Worm (Caenorhabditis elegans) whole organism, L3 larva: Measurements from ENCODE around the gene T24E12.10.
A peak's percentile ranks its signal among the peaks of the same experiment; 100 is the strongest.

Source experiments
- R02D3.7 ChIP-seq: fragments of 150-350 bp; optimal IDR thresholded peaks from 2 replicates; lab custom pipeline; 2014; ENCODE audit warnings: missing biosample characterization, missing genetic modification characterization
- ZK546.5 ChIP-seq: sonication (generic microtip); optimal IDR thresholded peaks from 2 replicates; lab custom pipeline; 2017; ENCODE audit warnings: missing biosample characterization, missing genetic modification characterization
- aly-2 ChIP-seq: fragments of 150-350 bp; optimal IDR thresholded peaks from 2 replicates; lab custom pipeline; 2014; ENCODE audit warnings: missing biosample characterization, missing genetic modification characterization
- ceh-28 ChIP-seq: fragments of 150-350 bp; optimal IDR thresholded peaks from 2 replicates; lab custom pipeline; 2014; ENCODE audit warnings: missing biosample characterization, missing genetic modification reagents, missing genetic modification characterization
- ceh-82 ChIP-seq: fragments of 150-350 bp; optimal IDR thresholded peaks from 2 replicates; lab custom pipeline; 2014; ENCODE audit warnings: missing biosample characterization, missing genetic modification characterization
- ceh-9 ChIP-seq: sonication (generic microtip); optimal IDR thresholded peaks from 2 replicates; lab custom pipeline; 2018; ENCODE audit warnings: missing biosample characterization, missing genetic modification characterization
- daf-12 ChIP-seq: fragments of 150-350 bp; optimal IDR thresholded peaks from 2 replicates; lab custom pipeline; 2014; ENCODE audit warnings: missing biosample characterization, missing genetic modification reagents, missing genetic modification characterization
- egl-5 ChIP-seq: fragments of 150-350 bp; optimal IDR thresholded peaks from 2 replicates; lab custom pipeline; 2017; ENCODE audit warnings: missing biosample characterization, missing genetic modification reagents, missing genetic modification characterization, inconsistent platforms
- elt-1 ChIP-seq: fragments of 150-350 bp; optimal IDR thresholded peaks from 2 replicates; lab custom pipeline; 2014; ENCODE audit warnings: missing biosample characterization, missing genetic modification characterization
- elt-2 ChIP-seq: sonication (generic microtip); optimal IDR thresholded peaks from 2 replicates; lab custom pipeline; 2016; ENCODE audit warnings: missing genetic modification reagents, mild to moderate bottlenecking, missing genetic modification characterization, missing compliant biosample characterization
- elt-3 ChIP-seq, 3 experiments: fragments of 150-350 bp in 1 of 3; sonication (generic microtip) in 2 of 3; optimal IDR thresholded peaks; 2 replicates in 2 of 3; 4 replicates in 1 of 3; lab custom pipeline; 2014 to 2017; ENCODE audit warnings: missing biosample characterization in 3 of 3, missing genetic modification characterization in 3 of 3
- eor-1 ChIP-seq, 2 experiments: fragments of 150-350 bp; optimal IDR thresholded peaks; 2 replicates each; lab custom pipeline; 2014 to 2018; ENCODE audit warnings: missing biosample characterization in 2 of 2, missing genetic modification characterization in 2 of 2
- fkh-10 ChIP-seq: sonication (generic microtip); optimal IDR thresholded peaks from 2 replicates; lab custom pipeline; 2017; ENCODE audit warnings: missing biosample characterization, missing genetic modification reagents, missing genetic modification characterization
- fkh-2 ChIP-seq: fragments of 150-350 bp; optimal IDR thresholded peaks from 2 replicates; lab custom pipeline; 2014; ENCODE audit warnings: missing biosample characterization, missing genetic modification reagents, missing genetic modification characterization
- hmg-11 ChIP-seq: sonication (generic microtip); optimal IDR thresholded peaks from 2 replicates; lab custom pipeline; 2016; ENCODE audit warnings: missing genetic modification characterization, missing compliant biosample characterization
- jun-1 ChIP-seq: fragments of 150-350 bp; optimal IDR thresholded peaks from 2 replicates; lab custom pipeline; 2014; ENCODE audit warnings: missing biosample characterization, missing genetic modification reagents, missing genetic modification characterization
- lin-15B ChIP-seq: fragments of 150-350 bp; optimal IDR thresholded peaks from 2 replicates; lab custom pipeline; 2014; ENCODE audit warnings: missing biosample characterization, missing genetic modification characterization
- lin-39 ChIP-seq: fragments of 150-350 bp; optimal IDR thresholded peaks from 2 replicates; lab custom pipeline; 2018; ENCODE audit warnings: missing biosample characterization, missing genetic modification reagents, missing genetic modification characterization
- lsy-12 ChIP-seq: sonication (generic microtip); optimal IDR thresholded peaks from 2 replicates; lab custom pipeline; 2016; ENCODE audit warnings: mild to moderate bottlenecking, missing genetic modification characterization, missing compliant biosample characterization
- mdl-1 ChIP-seq: fragments of 150-350 bp; optimal IDR thresholded peaks from 2 replicates; lab custom pipeline; 2014; ENCODE audit warnings: missing biosample characterization, missing genetic modification characterization
- mml-1 ChIP-seq: fragments of 150-350 bp; sonication (generic microtip); optimal IDR thresholded peaks from 3 replicates; lab custom pipeline; 2014; ENCODE audit warnings: missing biosample characterization, missing genetic modification characterization
- nfya-1 ChIP-seq: sonication (generic microtip); optimal IDR thresholded peaks from 2 replicates; lab custom pipeline; 2017; ENCODE audit warnings: missing genetic modification characterization, mild to moderate bottlenecking, missing compliant biosample characterization, antibody characterized with exemption, moderate library complexity; ENCODE audit not compliant: insufficient read depth
- nhr-11 ChIP-seq: fragments of 150-350 bp; optimal IDR thresholded peaks from 2 replicates; lab custom pipeline; 2014; ENCODE audit warnings: missing biosample characterization, missing genetic modification characterization
- nhr-12 ChIP-seq: fragments of 150-350 bp; optimal IDR thresholded peaks from 2 replicates; lab custom pipeline; 2014; ENCODE audit warnings: missing biosample characterization, missing genetic modification characterization
- nhr-23 ChIP-seq: fragments of 150-350 bp; optimal IDR thresholded peaks from 2 replicates; lab custom pipeline; 2014; ENCODE audit warnings: missing biosample characterization, missing genetic modification reagents, missing genetic modification characterization
- nhr-237 ChIP-seq: fragments of 150-350 bp; optimal IDR thresholded peaks from 2 replicates; lab custom pipeline; 2014; ENCODE audit warnings: missing biosample characterization, missing genetic modification characterization
- nhr-25 ChIP-seq: sonication (generic microtip); optimal IDR thresholded peaks from 2 replicates; lab custom pipeline; 2017; ENCODE audit warnings: missing biosample characterization, missing genetic modification characterization
- nhr-28 ChIP-seq: fragments of 150-350 bp; optimal IDR thresholded peaks from 2 replicates; lab custom pipeline; 2014; ENCODE audit warnings: missing biosample characterization, missing genetic modification characterization
- nhr-43 ChIP-seq: sonication (generic microtip); optimal IDR thresholded peaks from 2 replicates; lab custom pipeline; 2016; ENCODE audit warnings: mild to moderate bottlenecking, missing genetic modification characterization, missing compliant biosample characterization; ENCODE audit not compliant: poor library complexity, severe bottlenecking
- nhr-67 ChIP-seq: fragments of 150-350 bp; optimal IDR thresholded peaks from 2 replicates; lab custom pipeline; 2014; ENCODE audit warnings: missing biosample characterization, missing genetic modification characterization
- nhr-76 ChIP-seq: fragments of 150-350 bp; sonication (generic microtip); optimal IDR thresholded peaks from 5 replicates; lab custom pipeline; 2014; ENCODE audit warnings: missing biosample characterization, missing genetic modification characterization
- nhr-77 ChIP-seq: fragments of 150-350 bp; optimal IDR thresholded peaks from 2 replicates; lab custom pipeline; 2014; ENCODE audit warnings: missing biosample characterization, missing genetic modification characterization
- pha-4 ChIP-seq: fragments of 150-350 bp; optimal IDR thresholded peaks from 2 replicates; lab custom pipeline; 2014; ENCODE audit warnings: missing biosample characterization, missing genetic modification reagents, missing genetic modification characterization
- pqm-1 ChIP-seq: fragments of 150-350 bp; optimal IDR thresholded peaks from 2 replicates; lab custom pipeline; 2017; ENCODE audit warnings: missing biosample characterization, missing genetic modification characterization, inconsistent platforms
- sea-2 ChIP-seq: fragments of 150-350 bp; sonication (generic microtip); optimal IDR thresholded peaks from 4 replicates; lab custom pipeline; 2014; ENCODE audit warnings: missing biosample characterization, missing genetic modification reagents, missing genetic modification characterization
- snpc-4 ChIP-seq: fragments of 150-350 bp; optimal IDR thresholded peaks from 2 replicates; lab custom pipeline; 2014; ENCODE audit warnings: missing biosample characterization, missing genetic modification characterization
- tbx-2 ChIP-seq: sonication (generic microtip); optimal IDR thresholded peaks from 2 replicates; lab custom pipeline; 2016; ENCODE audit warnings: mild to moderate bottlenecking, missing genetic modification characterization, missing compliant biosample characterization
- unc-39 ChIP-seq: sonication (generic microtip); optimal IDR thresholded peaks from 4 replicates; lab custom pipeline; 2017; ENCODE audit warnings: missing biosample characterization, missing genetic modification characterization
- unc-62 ChIP-seq: fragments of 150-350 bp; sonication (generic microtip); optimal IDR thresholded peaks from 4 replicates; lab custom pipeline; 2014; ENCODE audit warnings: missing biosample characterization, missing genetic modification reagents, missing genetic modification characterization
- zag-1 ChIP-seq: fragments of 150-350 bp; optimal IDR thresholded peaks from 2 replicates; lab custom pipeline; 2014; ENCODE audit warnings: missing biosample characterization, missing genetic modification characterization
- ztf-11 ChIP-seq: fragments of 150-350 bp; optimal IDR thresholded peaks from 2 replicates; lab custom pipeline; 2014; ENCODE audit warnings: missing biosample characterization, missing genetic modification characterization
- ztf-4 ChIP-seq: fragments of 150-350 bp; optimal IDR thresholded peaks from 2 replicates; lab custom pipeline; 2014; ENCODE audit warnings: missing biosample characterization, missing genetic modification characterization

Gene T24E12.10

ce11 chrII:3811816-3812332, 38.8 kb upstream of the T24E12.10 start, which contains the start of gene lido-15:
Gene lido-15 (plus strand): TSS chrII:3812282.
- TF ChIP-seq pha-4: peak; percentile 48
- TF ChIP-seq elt-3 (tag; optimal IDR thresholded peaks at IDR 0.05; lab: Kevin White, UChicago): no peak
- TF ChIP-seq hmg-11 (tag; lab: Kevin White, UChicago): no peak
- TF ChIP-seq ceh-9: no peak
- no peak for TF ChIP-seq ZK546.5 (tag; lab: Kevin White, UChicago)

DNA sequence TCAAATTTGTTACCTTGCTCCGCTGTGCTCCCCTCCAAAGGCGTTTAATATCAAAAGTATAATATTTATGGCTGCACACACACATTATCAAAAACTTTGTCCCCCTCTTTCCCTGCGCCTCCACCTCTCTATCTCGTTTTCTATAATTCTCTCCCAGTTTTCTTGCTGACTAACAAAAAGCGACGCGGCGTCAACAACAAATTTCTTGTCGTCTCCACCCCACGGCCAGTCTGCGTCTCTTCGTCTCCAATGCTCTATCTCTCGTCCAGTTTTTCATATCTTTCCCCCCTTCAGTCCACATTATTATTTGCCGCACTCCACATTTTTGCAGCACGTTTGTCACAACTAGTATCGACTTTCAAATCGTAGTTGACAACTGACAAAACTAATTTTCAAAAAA, 37.5 kb upstream of the T24E12.10 start:
- TF ChIP-seq pha-4 (peak; percentile 75), lin-39 (tag; lab: Kevin White, UChicago) (peak; percentile 73), ztf-11 (tag; lab: Kevin White, UChicago) (no peak), elt-2 (tag; lab: Kevin White, UChicago) (peak; percentile 78), lin-15B (peak; percentile 2), mdl-1 (no peak), egl-5 (peak; percentile 7), R02D3.7 (tag; lab: Kevin White, UChicago) (peak; percentile 39), hmg-11 (tag; lab: Kevin White, UChicago) (peak; percentile 57), pqm-1 (tag; lab: Kevin White, UChicago) (peak; percentile 24), nhr-23 (peak; percentile 33), nhr-237 (tag; lab: Kevin White, UChicago) (no peak), nhr-25 (tag; lab: Kevin White, UChicago) (peak; percentile 14), nfya-1 (tag; lab: Kevin White, UChicago) (peak; percentile 53), nhr-11 (tag; lab: Kevin White, UChicago) (no peak), nhr-12 (no peak), fkh-2 (tag; lab: Kevin White, UChicago) (no peak), snpc-4 (tag; lab: Kevin White, UChicago) (peak; percentile 40)

DNA sequence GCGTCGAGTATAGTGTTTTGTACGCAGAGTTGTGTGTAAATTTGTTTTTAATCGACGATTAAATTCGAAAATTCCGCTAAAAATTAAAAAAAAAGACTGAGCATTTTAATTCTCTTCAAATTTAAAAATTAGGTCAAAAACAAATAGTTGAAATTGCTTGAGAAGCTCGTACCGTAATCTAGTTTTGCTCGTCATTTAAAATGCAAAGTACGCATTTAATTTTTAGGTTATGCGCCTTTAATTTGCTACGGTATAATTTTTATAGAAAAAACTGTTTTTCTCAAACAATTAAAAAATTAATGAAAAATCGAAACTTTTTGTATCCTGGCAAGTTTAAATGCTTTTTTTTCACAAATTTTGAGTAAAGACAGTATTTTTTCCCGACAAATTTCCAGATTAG, 35.6 kb upstream of the T24E12.10 start:
- TF ChIP-seq ceh-28 (no peak), nhr-25 (tag; lab: Kevin White, UChicago) (no peak), elt-2 (tag; lab: Kevin White, UChicago) (no peak), eor-1 (tag; optimal IDR thresholded peaks at IDR 0.05; lab: Kevin White, UChicago) (no peak), nhr-237 (tag; lab: Kevin White, UChicago) (no peak), nhr-12 (no peak), egl-5 (no peak), ZK546.5 (tag; lab: Kevin White, UChicago) (no peak), ztf-11 (tag; lab: Kevin White, UChicago) (no peak), unc-39 (tag; lab: Kevin White, UChicago) (no peak), mdl-1 (no peak), nhr-76 (no peak)

ce11 chrII:3808104-3808503, 35.1 kb upstream of the T24E12.10 start, which contains the start of gene F54D10.5:
Gene F54D10.5 (minus strand): TSS chrII:3808177.
- no peak for TF ChIP-seq nhr-28 (tag; lab: Kevin White, UChicago)
- TF ChIP-seq pha-4: no peak
- TF ChIP-seq nhr-11 (tag; lab: Kevin White, UChicago): no peak
- TF ChIP-seq hmg-11 (tag; lab: Kevin White, UChicago): no peak
- peak; percentile 64 for TF ChIP-seq lin-39 (tag; lab: Kevin White, UChicago)
- TF ChIP-seq nhr-12: no peak
- TF ChIP-seq ztf-4 (tag; lab: Kevin White, UChicago): no peak
- TF ChIP-seq tbx-2 (tag; lab: Kevin White, UChicago): no peak
- no peak for TF ChIP-seq ceh-9
- no peak for TF ChIP-seq elt-1 (tag; lab: Kevin White, UChicago)
- no peak for TF ChIP-seq zag-1 (tag; lab: Kevin White, UChicago)
- no peak for TF ChIP-seq ZK546.5 (tag; lab: Kevin White, UChicago)
- no peak for TF ChIP-seq fkh-10 (GFP tag; lab: Kevin White, UChicago)
- peak; percentile 66 for TF ChIP-seq nhr-23
- no peak for TF ChIP-seq lsy-12 (tag; lab: Kevin White, UChicago)
- TF ChIP-seq egl-5: peak; percentile 30
- no peak for TF ChIP-seq ztf-11 (tag; lab: Kevin White, UChicago)
- TF ChIP-seq nhr-67: no peak
- TF ChIP-seq nhr-25 (tag; lab: Kevin White, UChicago): peak; percentile 4
- TF ChIP-seq fkh-2 (tag; lab: Kevin White, UChicago): no peak
- peak; percentile 38 for TF ChIP-seq pqm-1 (tag; lab: Kevin White, UChicago)
- TF ChIP-seq sea-2: no peak
- no peak for TF ChIP-seq nhr-76
- TF ChIP-seq jun-1 (tag; lab: Kevin White, UChicago): no peak
- TF ChIP-seq unc-39 (tag; lab: Kevin White, UChicago): no peak
- TF ChIP-seq elt-3 (tag; optimal IDR thresholded peaks at IDR 0.05; lab: Kevin White, UChicago): no peak
- no peak for TF ChIP-seq daf-12 (tag; lab: Kevin White, UChicago)
- TF ChIP-seq R02D3.7 (tag; lab: Kevin White, UChicago): peak; percentile 99
- peak; percentile 71 for TF ChIP-seq nhr-43 (tag; lab: Kevin White, UChicago)
- no peak for TF ChIP-seq nhr-77
- no peak for TF ChIP-seq ceh-28
- no peak for TF ChIP-seq ceh-82 (tag; lab: Kevin White, UChicago)
- TF ChIP-seq mml-1: no peak
- peak; percentile 71 for TF ChIP-seq lin-15B
- TF ChIP-seq snpc-4 (tag; lab: Kevin White, UChicago): no peak
- TF ChIP-seq aly-2 (tag; lab: Kevin White, UChicago): no peak
- TF ChIP-seq nhr-237 (tag; lab: Kevin White, UChicago): no peak
- TF ChIP-seq elt-2 (tag; lab: Kevin White, UChicago): peak; percentile 63
- peak; percentile 89 for TF ChIP-seq nfya-1 (tag; lab: Kevin White, UChicago)
- no peak for TF ChIP-seq unc-62
